Worm (Caenorhabditis elegans): ENCODE results near the gene ifb-2.

DNA sequence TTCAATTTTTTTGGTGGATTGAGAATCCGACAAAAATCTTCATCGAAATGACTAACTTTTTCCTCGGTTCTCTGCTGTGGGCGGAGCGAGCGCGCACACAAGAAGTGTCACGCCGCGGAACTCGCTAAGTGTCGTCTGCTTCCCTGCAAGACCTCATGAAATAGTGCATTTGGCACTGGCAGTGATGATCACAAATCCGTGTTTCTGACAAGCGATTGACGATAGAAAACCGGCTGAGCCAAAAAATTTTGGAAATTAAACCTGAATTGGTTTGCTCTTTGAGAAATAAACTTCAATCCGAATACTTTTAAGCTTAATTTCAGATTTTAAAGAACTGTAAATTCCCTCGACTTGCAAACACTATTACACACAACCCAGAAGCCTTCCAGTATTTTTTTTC, 48.5 kb upstream of the ifb-2 start:
- TF ChIP-seq nhr-10 (tag; optimal IDR thresholded peaks at IDR 0.05) = no peak
- TF ChIP-seq nhr-11 (tag; optimal IDR thresholded peaks at IDR 0.05) = no peak
- no peak for TF ChIP-seq ztf-4 (tag; optimal IDR thresholded peaks at IDR 0.05)
